Worm (Caenorhabditis elegans): ENCODE measurements around the gene C27H5.6.

- TF ChIP-seq blmp-1 (tag; optimal IDR thresholded peaks at IDR 0.05) (no peak), ztf-11 (tag; optimal IDR thresholded peaks at IDR 0.05) (no peak), mdl-1 (tag; optimal IDR thresholded peaks at IDR 0.05) (no peak), egl-13 (tag; optimal IDR thresholded peaks at IDR 0.05) (no peak)
Measured at ce11 chrII:7186117-7186516, 893 bp downstream of the C27H5.6 start.
